Worm (Caenorhabditis elegans) whole organism, L4/young adult: ENCODE results near the gene fust-1.

ENCODE experiments used
- W03F9.2 ChIP-seq: fragments of 150-350 bp; optimal IDR thresholded peaks from 2 replicates; lab custom pipeline; 2014; ENCODE audit warnings: missing biosample characterization, missing genetic modification characterization
- dao-5 ChIP-seq: sonication (generic microtip); optimal IDR thresholded peaks from 2 replicates; lab custom pipeline; 2016; ENCODE audit warnings: missing genotype, missing genetic modification characterization, moderate library complexity, missing compliant biosample characterization
- him-1 ChIP-seq: sonication (generic microtip); optimal IDR thresholded peaks from 2 replicates; lab custom pipeline; 2016; ENCODE audit warnings: missing genotype, missing genetic modification reagents, missing genetic modification characterization, missing compliant biosample characterization

ce11 chrII:7196040-7196439 lies 43.7 kb downstream of the fust-1 start, which contains the start of gene maoc-1:
- no peak for TF ChIP-seq W03F9.2 (tag; lab: Kevin White, UChicago)
- TF ChIP-seq him-1 (tag; lab: Kevin White, UChicago): no peak
- no peak for TF ChIP-seq dao-5 (tag; lab: Kevin White, UChicago)
